Fruit fly (Drosophila melanogaster) whole organism, embryonic: ENCODE results near the gene Or85a.

ENCODE experiments used
- Aef1 ChIP-seq: fragments of 200-800 bp; sonication (Bioruptor generic); IDR thresholded peaks from 3 replicates; pipeline ENCODE4 v1.3.6; 2022; ENCODE audit warnings: missing biosample characterization, missing genetic modification characterization
- Atf6 ChIP-seq: fragments of 200-800 bp; sonication (Bioruptor generic); IDR thresholded peaks from 2 replicates; pipeline ENCODE4 v1.3.6; 2022; ENCODE audit warnings: missing biosample characterization, missing genetic modification characterization
- BtbVII ChIP-seq: fragments of 200-800 bp; sonication (Bioruptor generic); optimal IDR thresholded peaks from 3 replicates; lab custom pipeline; 2017; ENCODE audit warnings: missing biosample characterization, mild to moderate bottlenecking, missing genetic modification characterization
- CG10274 ChIP-seq: fragments of 200-800 bp; sonication (Bioruptor generic); optimal IDR thresholded peaks from 3 replicates; lab custom pipeline; 2017; ENCODE audit warnings: missing biosample characterization, mild to moderate bottlenecking, missing genetic modification characterization
- CG11085 ChIP-seq: fragments of 200-800 bp; sonication (Bioruptor generic); IDR thresholded peaks from 2 replicates; pipeline ENCODE4 v1.3.6; 2022; ENCODE audit warnings: missing biosample characterization, missing genetic modification characterization
- CG11456 ChIP-seq: fragments of 200-800 bp; sonication (Bioruptor generic); IDR thresholded peaks from 3 replicates; pipeline ENCODE4 v1.3.6; 2022; ENCODE audit warnings: missing biosample characterization, missing genetic modification characterization
- CG12744 ChIP-seq: fragments of 200-800 bp; sonication (Bioruptor generic); optimal IDR thresholded peaks from 2 replicates; lab custom pipeline; 2016; ENCODE audit warnings: missing biosample characterization, missing genetic modification characterization
- CG13424 ChIP-seq: fragments of 200-800 bp; sonication (Bioruptor generic); optimal IDR thresholded peaks from 2 replicates; lab custom pipeline; 2019; ENCODE audit warnings: missing biosample characterization, mild to moderate bottlenecking, missing genetic modification characterization, moderate library complexity
- CG1647 ChIP-seq: fragments of 200-800 bp; sonication (Bioruptor generic); optimal IDR thresholded peaks from 3 replicates; lab custom pipeline; 2016; ENCODE audit warnings: missing biosample characterization, missing genetic modification characterization
- CG16813 ChIP-seq: fragments of 200-800 bp; sonication (Bioruptor generic); IDR thresholded peaks from 3 replicates; pipeline ENCODE4 v1.3.6; 2022; ENCODE audit warnings: missing biosample characterization, missing genetic modification characterization; ENCODE audit not compliant: partially characterized antibody
- CG16863 ChIP-seq: fragments of 200-800 bp; sonication (Bioruptor generic); optimal IDR thresholded peaks from 3 replicates; lab custom pipeline; 2016; ENCODE audit warnings: missing biosample characterization, missing genetic modification characterization
- CG17186 ChIP-seq: fragments of 200-800 bp; sonication (Bioruptor generic); optimal IDR thresholded peaks from 3 replicates; lab custom pipeline; 2017; ENCODE audit warnings: missing biosample characterization, missing genetic modification reagents, missing genetic modification characterization
- CG17361 ChIP-seq: fragments of 200-800 bp; sonication (Bioruptor generic); IDR thresholded peaks from 3 replicates; pipeline ENCODE4 v1.3.6; 2022; ENCODE audit warnings: missing biosample characterization, missing genetic modification characterization
- CG17829 ChIP-seq: fragments of 200-800 bp; optimal IDR thresholded peaks from 2 replicates; lab custom pipeline; 2019; ENCODE audit warnings: missing biosample characterization, mild to moderate bottlenecking, missing genetic modification characterization, moderate library complexity
- CG1792 ChIP-seq: fragments of 200-800 bp; sonication (Bioruptor generic); optimal IDR thresholded peaks from 2 replicates; lab custom pipeline; 2016; ENCODE audit warnings: missing biosample characterization, missing genetic modification characterization
- CG18764 ChIP-seq: fragments of 200-800 bp; sonication (Bioruptor generic); optimal IDR thresholded peaks from 3 replicates; lab custom pipeline; 2016; ENCODE audit warnings: missing biosample characterization, missing genetic modification characterization
- CG30020 ChIP-seq: fragments of 200-800 bp; optimal IDR thresholded peaks from 2 replicates; lab custom pipeline; 2019; ENCODE audit warnings: missing biosample characterization, mild to moderate bottlenecking, missing genetic modification characterization, moderate library complexity
- CG30403 ChIP-seq: fragments of 200-800 bp; sonication (Bioruptor generic); optimal IDR thresholded peaks from 3 replicates; lab custom pipeline; 2016; ENCODE audit warnings: missing biosample characterization, missing genetic modification characterization
- CG34422 ChIP-seq: fragments of 200-800 bp; sonication (Bioruptor generic); IDR thresholded peaks from 3 replicates; pipeline ENCODE4 v1.3.6; 2022; ENCODE audit warnings: missing biosample characterization, missing genetic modification characterization
- CG4730 ChIP-seq: fragments of 200-800 bp; sonication (Bioruptor generic); IDR thresholded peaks from 2 replicates; pipeline ENCODE4 v1.3.6; 2022; ENCODE audit warnings: missing biosample characterization, missing genetic modification characterization
- CG5180 ChIP-seq: fragments of 200-800 bp; sonication (Bioruptor generic); optimal IDR thresholded peaks from 3 replicates; lab custom pipeline; 2017; ENCODE audit warnings: missing biosample characterization, missing genetic modification characterization, mild to moderate bottlenecking, moderate library complexity, missing genetic modification reagents
- CG6689 ChIP-seq: fragments of 200-800 bp; sonication (Bioruptor generic); IDR thresholded peaks from 2 replicates; pipeline ENCODE4 v1.3.6; 2022; ENCODE audit warnings: missing biosample characterization, missing genetic modification characterization
- CG7839 ChIP-seq: fragments of 200-800 bp; sonication (Bioruptor generic); optimal IDR thresholded peaks from 3 replicates; lab custom pipeline; 2018; ENCODE audit warnings: missing biosample characterization, mild to moderate bottlenecking, missing genetic modification characterization, moderate library complexity
- CG9817 ChIP-seq: fragments of 200-800 bp; sonication (Bioruptor generic); optimal IDR thresholded peaks from 2 replicates; lab custom pipeline; 2018; ENCODE audit warnings: missing biosample characterization, mild to moderate bottlenecking, missing genetic modification characterization, moderate library complexity
- CTCF ChIP-seq: fragments of 200-800 bp; sonication (Bioruptor generic); optimal IDR thresholded peaks from 2 replicates; lab custom pipeline; 2017; ENCODE audit warnings: missing biosample characterization, mild to moderate bottlenecking, missing genetic modification characterization, moderate library complexity
- HLHmδ ChIP-seq: fragments of 200-800 bp; sonication (Bioruptor generic); optimal IDR thresholded peaks from 2 replicates; lab custom pipeline; 2018; ENCODE audit warnings: missing biosample characterization, mild to moderate bottlenecking, missing genetic modification characterization, moderate library complexity
- Hmr ChIP-seq: fragments of 200-800 bp; sonication (Bioruptor generic); optimal IDR thresholded peaks from 3 replicates; lab custom pipeline; 2017; ENCODE audit warnings: mild to moderate bottlenecking, missing biosample characterization, missing genetic modification reagents, missing genetic modification characterization
- Jarid2 ChIP-seq: fragments of 200-800 bp; sonication (Bioruptor generic); optimal IDR thresholded peaks from 3 replicates; lab custom pipeline; 2017; ENCODE audit warnings: mild to moderate bottlenecking, missing biosample characterization, missing genetic modification reagents, missing genetic modification characterization
- Med ChIP-seq: fragments of 200-800 bp; sonication (Bioruptor generic); peaks from one replicate; lab custom pipeline; 2016; ENCODE audit warnings: missing biosample characterization, missing genetic modification characterization, mild to moderate bottlenecking, inconsistent platforms, moderate library complexity
- Opbp ChIP-seq: fragments of 200-800 bp; sonication (Bioruptor generic); IDR thresholded peaks from 3 replicates; pipeline ENCODE4 v1.3.6; 2022; ENCODE audit warnings: missing biosample characterization, missing genetic modification characterization; ENCODE audit not compliant: partially characterized antibody
- Sox102F ChIP-seq: fragments of 200-800 bp; sonication (Bioruptor generic); optimal IDR thresholded peaks from 2 replicates; lab custom pipeline; 2018; ENCODE audit warnings: missing biosample characterization, mild to moderate bottlenecking, missing genetic modification characterization, moderate library complexity
- TFAM ChIP-seq: fragments of 200-800 bp; sonication (Bioruptor generic); optimal IDR thresholded peaks from 2 replicates; lab custom pipeline; 2017; ENCODE audit warnings: missing biosample characterization, missing genetic modification characterization, inconsistent platforms
- Taf1 ChIP-seq: fragments of 200-800 bp; sonication (Bioruptor generic); IDR thresholded peaks from 2 replicates; pipeline ENCODE4 v1.3.6; 2022; ENCODE audit warnings: missing biosample characterization, missing genetic modification characterization
- ewg ChIP-seq: fragments of 200-800 bp; sonication (Bioruptor generic); optimal IDR thresholded peaks from 3 replicates; lab custom pipeline; 2017; ENCODE audit warnings: mild to moderate bottlenecking, missing biosample characterization, missing genetic modification reagents, missing genetic modification characterization
- fru ChIP-seq: fragments of >200 bp; optimal IDR thresholded peaks from 2 replicates; lab custom pipeline; 2017
- gcm ChIP-seq: fragments of 200-800 bp; sonication (Bioruptor generic); optimal IDR thresholded peaks from 2 replicates; lab custom pipeline; 2019; ENCODE audit warnings: missing biosample characterization, mild to moderate bottlenecking, missing genetic modification characterization, moderate library complexity
- gt ChIP-seq: fragments of 200-800 bp; sonication (Bioruptor generic); IDR thresholded peaks from 2 replicates; pipeline ENCODE4 v1.3.6; 2022; ENCODE audit warnings: missing biosample characterization, missing genetic modification characterization
- hth ChIP-seq: fragments of >200 bp; optimal IDR thresholded peaks from 2 replicates; lab custom pipeline; 2017; ENCODE audit warnings: inconsistent platforms
- lbe ChIP-seq: fragments of 200-800 bp; sonication (Bioruptor generic); optimal IDR thresholded peaks from 2 replicates; lab custom pipeline; 2016; ENCODE audit warnings: missing biosample characterization, mild to moderate bottlenecking, missing genetic modification characterization
- lov ChIP-seq, 2 experiments: fragments of 200-800 bp in 1 of 2; fragments of >200 bp in 1 of 2; sonication (Bioruptor generic) in 1 of 2; IDR thresholded peaks in 1 of 2; optimal IDR thresholded peaks in 1 of 2; 2 replicates in 1 of 2; 3 replicates in 1 of 2; pipeline versions ENCODE4 v1.3.6 to Lab custom; 2017 to 2022; ENCODE audit warnings: missing biosample characterization in 1 of 2, missing genetic modification characterization in 1 of 2
- nau ChIP-seq: fragments of 200-800 bp; sonication (Bioruptor generic); optimal IDR thresholded peaks from 3 replicates; lab custom pipeline; 2017; ENCODE audit warnings: missing biosample characterization, mild to moderate bottlenecking, missing genetic modification characterization, missing genetic modification reagents
- p53 ChIP-seq: fragments of 200-800 bp; sonication (Bioruptor generic); optimal IDR thresholded peaks from 2 replicates; lab custom pipeline; 2016; ENCODE audit warnings: missing biosample characterization, missing genetic modification characterization
- peb ChIP-seq: fragments of 200-800 bp; sonication (Bioruptor generic); IDR thresholded peaks from 2 replicates; pipeline ENCODE4 v1.3.6; 2022; ENCODE audit warnings: missing biosample characterization, missing genetic modification characterization
- ro ChIP-seq: fragments of 200-800 bp; sonication (Bioruptor generic); IDR thresholded peaks from 2 replicates; pipeline ENCODE4 v1.3.6; 2022; ENCODE audit warnings: missing biosample characterization, missing genetic modification characterization
- run ChIP-seq: fragments of 200-800 bp; sonication (Bioruptor generic); optimal IDR thresholded peaks from 3 replicates; lab custom pipeline; 2018; ENCODE audit warnings: missing biosample characterization, mild to moderate bottlenecking, missing genetic modification characterization
- sens ChIP-seq: fragments of 200-800 bp; sonication (Bioruptor generic); peaks from one replicate; lab custom pipeline; 2016; ENCODE audit warnings: missing biosample characterization, missing genetic modification characterization
- slbo ChIP-seq: fragments of 200-800 bp; sonication (Bioruptor generic); IDR thresholded peaks from 2 replicates; pipeline ENCODE4 v1.3.6; 2022; ENCODE audit warnings: missing biosample characterization, missing genetic modification characterization
- sob ChIP-seq: fragments of 200-800 bp; sonication (Bioruptor generic); IDR thresholded peaks from 2 replicates; pipeline ENCODE4 v1.3.6; 2022; ENCODE audit warnings: missing biosample characterization, missing genetic modification characterization
- tup ChIP-seq: fragments of 200-800 bp; sonication (Bioruptor generic); optimal IDR thresholded peaks from 2 replicates; lab custom pipeline; 2016; ENCODE audit warnings: missing biosample characterization, mild to moderate bottlenecking, missing genetic modification characterization, moderate library complexity
- vfl ChIP-seq: fragments of 200-800 bp; sonication (Bioruptor generic); optimal IDR thresholded peaks from 2 replicates; lab custom pipeline; 2016; ENCODE audit warnings: missing biosample characterization, missing genetic modification characterization

The Or85a gene

DNA sequence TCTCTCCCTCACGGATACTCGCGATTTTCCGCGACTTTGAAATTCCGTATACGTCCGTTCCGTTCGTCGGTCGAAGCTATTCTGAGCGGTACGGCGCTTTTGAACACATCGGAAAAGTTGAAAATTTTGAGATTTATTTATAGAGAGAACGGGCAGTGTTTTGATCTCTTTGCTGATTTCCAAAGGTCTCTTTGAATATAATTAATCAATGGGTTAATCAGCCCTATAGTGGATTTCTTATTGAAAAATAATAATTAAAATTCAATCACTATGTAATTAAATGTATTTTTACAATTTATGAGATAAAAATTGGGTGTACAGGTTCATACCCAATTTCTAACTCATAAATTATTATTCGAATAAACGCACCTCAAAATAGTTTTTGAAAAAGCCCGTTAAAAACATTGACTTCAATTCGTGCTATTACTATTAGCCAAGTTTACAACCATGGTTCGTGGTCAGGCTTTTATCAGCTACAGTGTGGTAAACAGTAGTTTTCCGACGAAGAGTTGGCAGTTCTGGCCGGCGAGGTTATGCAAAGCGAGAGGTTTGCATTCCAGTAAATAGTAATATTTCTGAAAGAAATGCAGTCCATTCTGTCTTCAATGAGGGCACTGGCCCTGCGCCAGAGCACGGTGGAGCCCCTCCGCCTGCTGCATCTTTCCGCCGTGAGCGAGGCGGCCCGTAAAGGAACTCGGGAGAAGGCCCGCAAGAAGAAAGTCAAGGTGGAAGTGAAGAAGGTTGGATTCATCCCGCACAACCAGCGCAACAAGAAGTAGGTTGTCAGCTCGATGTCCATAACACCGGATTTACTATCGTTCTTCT, 20.4 kb upstream of the Or85a start, which contains the start of the genes CG9626 and mRpL1 (continued):
- TF ChIP-seq run, result no peak
- no peak for TF ChIP-seq CG11456 (GFP tag; lab: Robert Waterston, UW)
- TF ChIP-seq BtbVII (GFP tag; lab: Kevin White, UChicago), result no peak
- no peak for TF ChIP-seq CG6689
- TF ChIP-seq CTCF, result peak; percentile 82
- no peak for TF ChIP-seq gcm (GFP tag; lab: Kevin White, UChicago)
- TF ChIP-seq slbo (GFP tag; lab: Robert Waterston, UW), result peak; percentile 49; the same call in 1 of the 2 replicates
- peak; percentile 43 for TF ChIP-seq vfl (GFP tag; lab: Kevin White, UChicago)
- TF ChIP-seq ewg (GFP tag; lab: Kevin White, UChicago), result no peak
- TF ChIP-seq CG9817 (tag; lab: Kevin White, UChicago), result no peak
- peak; percentile 71 for TF ChIP-seq Hmr
- TF ChIP-seq Aef1, result no peak
- no peak for TF ChIP-seq CG1647 (GFP tag; lab: Kevin White, UChicago)
- TF ChIP-seq CG30020 (tag; lab: Kevin White, UChicago), result peak; percentile 29
- TF ChIP-seq CG16813 (GFP tag; lab: Robert Waterston, UW), result no peak; the same call in 2 of the 3 replicates
- TF ChIP-seq gt (GFP tag; lab: Robert Waterston, UW), result no peak
- TF ChIP-seq CG13424 (tag; lab: Kevin White, UChicago), result no peak
- TF ChIP-seq lov (optimal IDR thresholded peaks at IDR 0.05; lab: Kevin White, UChicago), result no peak
- no peak for TF ChIP-seq lov (GFP tag; IDR thresholded peaks at IDR 0.05; lab: Robert Waterston, UW)
- TF ChIP-seq CG7839, result no peak
- TF ChIP-seq Sox102F (GFP tag; lab: Kevin White, UChicago), result no peak
- no peak for TF ChIP-seq hth
- no peak for TF ChIP-seq CG1792 (GFP tag; lab: Kevin White, UChicago)
- TF ChIP-seq CG4730, result no peak
- TF ChIP-seq sens (GFP tag; lab: Kevin White, UChicago), result peak; percentile 68
- TF ChIP-seq Jarid2, result no peak
- TF ChIP-seq tup (GFP tag; lab: Kevin White, UChicago), result no peak
- TF ChIP-seq Atf6 (GFP tag; lab: Robert Waterston, UW), result no peak
- TF ChIP-seq HLHmδ (GFP tag; lab: Kevin White, UChicago), result no peak
- TF ChIP-seq nau (GFP tag; lab: Kevin White, UChicago), result no peak
- TF ChIP-seq ro (GFP tag; lab: Robert Waterston, UW), result no peak
- no peak for TF ChIP-seq CG12744
- peak; percentile 45 for TF ChIP-seq CG17829 (tag; lab: Kevin White, UChicago)
- no peak for TF ChIP-seq lbe
- TF ChIP-seq Taf1 (GFP tag; lab: Robert Waterston, UW), result no peak
- TF ChIP-seq CG17361 (GFP tag; lab: Robert Waterston, UW), result no peak
- no peak for TF ChIP-seq CG10274 (GFP tag; lab: Kevin White, UChicago)
- TF ChIP-seq Med (GFP tag; lab: Kevin White, UChicago), result peak; percentile 86
- TF ChIP-seq p53 (GFP tag; lab: Kevin White, UChicago), result peak; percentile 5
- no peak for TF ChIP-seq CG16863 (GFP tag; lab: Kevin White, UChicago)
- peak; percentile 55; the same call in 1 of the 2 replicates for TF ChIP-seq sob
- TF ChIP-seq TFAM, result no peak
- peak; percentile 63; the same call in 2 of the 3 replicates for TF ChIP-seq Opbp (GFP tag; lab: Robert Waterston, UW)
- TF ChIP-seq peb, result no peak
- no peak for TF ChIP-seq CG11085 (GFP tag; lab: Robert Waterston, UW)
- no peak for TF ChIP-seq CG5180
- TF ChIP-seq CG34422 (GFP tag; lab: Robert Waterston, UW), result no peak
- TF ChIP-seq CG17186, result peak; percentile 64
- no peak for TF ChIP-seq CG18764 (GFP tag; lab: Kevin White, UChicago)
- no peak for TF ChIP-seq fru (lab: Kevin White, UChicago)
- peak; percentile 12 for TF ChIP-seq CG30403 (GFP tag; lab: Kevin White, UChicago)
